Worm (Caenorhabditis elegans): ENCODE data around the gene fbxa-7.
A peak's percentile ranks its signal among the peaks of the same experiment; 100 is the strongest.

fbxa-7 gene

ce11 chrIII:2240471-2240870, 10.8 kb downstream of the fbxa-7 start, which contains the start of gene srz-56:
srz-56 (plus strand) TSS chrIII:2240771.
- no peak for TF ChIP-seq ztf-22 (GFP tag; optimal IDR thresholded peaks at IDR 0.05)
- TF ChIP-seq madf-8 (GFP tag; conservative IDR thresholded peaks at IDR 0.05), result no peak
- TF ChIP-seq F55B11.4 (tag; optimal IDR thresholded peaks at IDR 0.05; ENCODE audit: borderline replicate concordance, insufficient read depth), result no peak
- no peak for TF ChIP-seq ekl-4 (GFP tag; IDR thresholded peaks at IDR 0.05)
- TF ChIP-seq Y56A3A.18 (GFP tag; IDR thresholded peaks at IDR 0.05), result no peak
- TF ChIP-seq rec-8 (tag; optimal IDR thresholded peaks at IDR 0.05), result no peak
- no peak for TF ChIP-seq mcd-1 (GFP tag; IDR thresholded peaks at IDR 0.05)

ce11 chrIII:2239587-2240144, 11.6 kb downstream of the fbxa-7 start, which contains the start of gene C39B5.10:
C39B5.10 (minus strand) TSS chrIII:2239637.
- TF ChIP-seq D2030.7 (GFP tag; IDR thresholded peaks at IDR 0.05), result no peak
- no peak for TF ChIP-seq nhr-120 (GFP tag; IDR thresholded peaks at IDR 0.05)
- no peak for TF ChIP-seq B0261.1 (tag; optimal IDR thresholded peaks at IDR 0.05)
- no peak for TF ChIP-seq sptf-2 (GFP tag; optimal IDR thresholded peaks at IDR 0.05)
- no peak for TF ChIP-seq chd-7 (tag; optimal IDR thresholded peaks at IDR 0.05)
- TF ChIP-seq egl-18 (GFP tag; IDR thresholded peaks at IDR 0.05), result no peak
- no peak for TF ChIP-seq lsl-1 (GFP tag; optimal IDR thresholded peaks at IDR 0.05)
- TF ChIP-seq cebp-2 (GFP tag; IDR thresholded peaks at IDR 0.05), result no peak
- TF ChIP-seq snpc-1.3 (tag; optimal IDR thresholded peaks at IDR 0.05; ENCODE audit: insufficient read depth), result no peak

- no peak for TF ChIP-seq nfya-1 (tag; optimal IDR thresholded peaks at IDR 0.05; ENCODE audit: borderline replicate concordance, insufficient read depth)
- no peak for TF ChIP-seq lag-1 (GFP tag; IDR thresholded peaks at IDR 0.05)
- no peak for TF ChIP-seq ZK185.1 (tag; optimal IDR thresholded peaks at IDR 0.05; ENCODE audit: poor library complexity, severe bottlenecking)
- peak; percentile 28 for TF ChIP-seq atf-7 (tag; optimal IDR thresholded peaks at IDR 0.05)
Observed at ce11 chrIII:2234192-2234934, 16.9 kb downstream of the fbxa-7 start, which contains the start of gene C39B5.2. C39B5.2 (plus strand) TSS chrIII:2234884.

- TF ChIP-seq ztf-25 (GFP tag; IDR thresholded peaks at IDR 0.05) (no peak), nfyb-1 (GFP tag; IDR thresholded peaks at IDR 0.05) (no peak), snpc-1.1 (tag; optimal IDR thresholded peaks at IDR 0.05; ENCODE audit: insufficient read depth) (no peak), aptf-2 (GFP tag; conservative IDR thresholded peaks at IDR 0.05) (no peak), ztf-22 (GFP tag; optimal IDR thresholded peaks at IDR 0.05) (no peak), hlh-26 (GFP tag; conservative IDR thresholded peaks at IDR 0.05) (no peak), F37B4.10 (GFP tag; IDR thresholded peaks at IDR 0.05) (no peak), sptf-2 (GFP tag; optimal IDR thresholded peaks at IDR 0.05) (no peak), bed-2 (GFP tag; IDR thresholded peaks at IDR 0.05) (no peak), ztf-18 (tag; optimal IDR thresholded peaks at IDR 0.05) (no peak), somi-1 (GFP tag; optimal IDR thresholded peaks at IDR 0.05) (no peak), Y53F4B.3 (GFP tag; IDR thresholded peaks at IDR 0.05) (no peak), hrde-1 (tag; optimal IDR thresholded peaks at IDR 0.05; ENCODE audit: borderline replicate concordance) (no peak), lag-1 (GFP tag; IDR thresholded peaks at IDR 0.05) (no peak), rpc-1 (optimal IDR thresholded peaks at IDR 0.05) (no peak), rpc-1 (tag; optimal IDR thresholded peaks at IDR 0.05) (no peak), nfya-2 (GFP tag; IDR thresholded peaks at IDR 0.05) (no peak)
Observed at ce11 chrIII:2233399-2233798, 17.8 kb downstream of the fbxa-7 start.
